Fruit fly (Drosophila melanogaster): ENCODE measurements around the gene CG42831.

DNA sequence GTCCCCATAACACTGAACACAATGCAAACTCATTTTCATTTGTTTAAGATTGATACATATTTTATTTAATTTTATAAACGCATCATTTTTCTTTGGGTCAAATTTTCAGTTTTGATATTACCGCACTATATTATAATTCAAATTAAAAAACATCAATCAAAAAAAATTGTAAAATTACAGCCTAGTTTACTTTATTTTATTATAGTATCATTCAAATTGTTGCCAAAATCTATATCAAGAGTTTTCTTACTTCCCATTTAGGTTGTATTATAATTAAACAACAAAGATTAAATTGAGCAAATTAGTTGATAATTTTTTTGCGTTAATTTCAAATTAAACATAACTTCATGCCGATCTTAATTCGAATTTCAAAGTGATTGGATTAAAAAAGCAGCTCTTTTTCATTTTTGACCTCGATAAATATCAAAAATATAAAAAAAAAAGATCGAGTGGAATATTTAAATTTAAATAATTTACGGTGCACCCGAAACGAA, 37.3 kb downstream of the CG42831 start:
- no peak for TF ChIP-seq CTCF (optimal IDR thresholded peaks at IDR 0.05)
- TF ChIP-seq CG8478 (optimal IDR thresholded peaks at IDR 0.05): no peak

Data from S2 (cell line).